Worm (Caenorhabditis elegans): ENCODE measurements around the gene cul-1.

- TF ChIP-seq tbx-11 (GFP tag; IDR thresholded peaks at IDR 0.05) (no peak), hnd-1 (tag; optimal IDR thresholded peaks at IDR 0.05) (no peak), F13C5.2 (tag; optimal IDR thresholded peaks at IDR 0.05) (no peak), ceh-36 (tag; optimal IDR thresholded peaks at IDR 0.05) (no peak)
Measured at ce11 chrIII:10470927-10471326, at the start of gene cul-1.

Data from whole organism, early embryonic.